Fruit fly (Drosophila melanogaster) whole organism, embryonic: ENCODE results near the gene Ugt316A1.

Experiments used
- CG10209 ChIP-seq: fragments of 200-800 bp; sonication (Bioruptor generic); optimal IDR thresholded peaks from 3 replicates; lab custom pipeline; 2017; ENCODE audit warnings: missing biosample characterization, mild to moderate bottlenecking, missing genetic modification characterization, missing genetic modification reagents
- CG13775 ChIP-seq: fragments of 200-800 bp; sonication (Bioruptor generic); optimal IDR thresholded peaks from 3 replicates; lab custom pipeline; 2017; ENCODE audit warnings: missing biosample characterization, mild to moderate bottlenecking, missing genetic modification characterization
- CG17612 ChIP-seq: fragments of 200-800 bp; sonication (Bioruptor generic); IDR thresholded peaks from 2 replicates; pipeline ENCODE4 v1.3.6; 2022; ENCODE audit warnings: missing biosample characterization, missing genetic modification characterization
- CG34422 ChIP-seq: fragments of 200-800 bp; sonication (Bioruptor generic); IDR thresholded peaks from 3 replicates; pipeline ENCODE4 v1.3.6; 2022; ENCODE audit warnings: missing biosample characterization, missing genetic modification characterization
- CG42726 ChIP-seq: fragments of 200-800 bp; sonication (Bioruptor generic); IDR thresholded peaks from 2 replicates; pipeline ENCODE4 v1.3.6; 2022; ENCODE audit warnings: missing biosample characterization, missing genetic modification characterization; ENCODE audit not compliant: partially characterized antibody
- Camta ChIP-seq: fragments of 200-800 bp; sonication (Bioruptor generic); optimal IDR thresholded peaks from 2 replicates; lab custom pipeline; 2016; ENCODE audit warnings: missing biosample characterization, missing genetic modification characterization
- Tbp ChIP-seq: fragments of >200 bp; optimal IDR thresholded peaks from 2 replicates; lab custom pipeline; 2018; ENCODE audit warnings: missing biosample characterization, missing genetic modification characterization
- bsh ChIP-seq, 2 experiments: fragments of 200-800 bp; sonication (Bioruptor generic); optimal IDR thresholded peaks; 2 replicates each; lab custom pipeline; 2017 to 2018; ENCODE audit warnings: mild to moderate bottlenecking in 2 of 2, missing biosample characterization in 2 of 2, missing genetic modification characterization in 2 of 2, moderate library complexity in 1 of 2
- h ChIP-seq: fragments of >200 bp; optimal IDR thresholded peaks from 2 replicates; lab custom pipeline; 2017

- TF ChIP-seq bsh (GFP tag; optimal IDR thresholded peaks at IDR 0.05; lab: Kevin White, UChicago) (no peak), Tbp (GFP tag; lab: Kevin White, UChicago) (no peak), CG10209 (GFP tag; lab: Kevin White, UChicago) (no peak), CG42726 (GFP tag; lab: Robert Waterston, UW) (no peak), CG13775 (GFP tag; lab: Kevin White, UChicago) (no peak), h (no peak), CG17612 (no peak), CG34422 (GFP tag; lab: Robert Waterston, UW) (no peak), Camta (GFP tag; lab: Kevin White, UChicago) (no peak)
Measured at dm6 chr3L:19096032-19096431, 33.4 kb upstream of the Ugt316A1 start, which contains the start of gene CNPYb.
